Fruit fly (Drosophila melanogaster): ENCODE results near the gene CG42263.

dm6 chr3L:19954426-19954825 lies 1.2 kb downstream of the CG42263 start, which contains the start of gene CG42654:
- TF ChIP-seq psq (optimal IDR thresholded peaks at IDR 0.05) (no peak), Dll (optimal IDR thresholded peaks at IDR 0.05) (no peak), pan (optimal IDR thresholded peaks at IDR 0.05) (no peak)
